Worm (Caenorhabditis elegans) whole organism, L3 larva: ENCODE measurements around the gene nhr-253.

Source experiments
- R02D3.7 ChIP-seq: fragments of 150-350 bp; optimal IDR thresholded peaks from 2 replicates; lab custom pipeline; 2014; ENCODE audit warnings: missing biosample characterization, missing genetic modification characterization
- ZK546.5 ChIP-seq: sonication (generic microtip); optimal IDR thresholded peaks from 2 replicates; lab custom pipeline; 2017; ENCODE audit warnings: missing biosample characterization, missing genetic modification characterization
- ama-1 ChIP-seq: fragments of 150-350 bp; optimal IDR thresholded peaks from 2 replicates; lab custom pipeline; 2018
- ceh-28 ChIP-seq: fragments of 150-350 bp; optimal IDR thresholded peaks from 2 replicates; lab custom pipeline; 2014; ENCODE audit warnings: missing biosample characterization, missing genetic modification reagents, missing genetic modification characterization
- ceh-82 ChIP-seq: fragments of 150-350 bp; optimal IDR thresholded peaks from 2 replicates; lab custom pipeline; 2014; ENCODE audit warnings: missing biosample characterization, missing genetic modification characterization
- ceh-9 ChIP-seq: sonication (generic microtip); optimal IDR thresholded peaks from 2 replicates; lab custom pipeline; 2018; ENCODE audit warnings: missing biosample characterization, missing genetic modification characterization
- daf-12 ChIP-seq: fragments of 150-350 bp; optimal IDR thresholded peaks from 2 replicates; lab custom pipeline; 2014; ENCODE audit warnings: missing biosample characterization, missing genetic modification reagents, missing genetic modification characterization
- egl-27 ChIP-seq: sonication (generic microtip); optimal IDR thresholded peaks from 4 replicates; lab custom pipeline; 2017; ENCODE audit warnings: missing biosample characterization, missing genetic modification reagents, missing genetic modification characterization
- egl-5 ChIP-seq: fragments of 150-350 bp; optimal IDR thresholded peaks from 2 replicates; lab custom pipeline; 2017; ENCODE audit warnings: missing biosample characterization, missing genetic modification reagents, missing genetic modification characterization, inconsistent platforms
- elt-1 ChIP-seq: fragments of 150-350 bp; optimal IDR thresholded peaks from 2 replicates; lab custom pipeline; 2014; ENCODE audit warnings: missing biosample characterization, missing genetic modification characterization
- eor-1 ChIP-seq, 2 experiments: fragments of 150-350 bp; optimal IDR thresholded peaks; 2 replicates each; lab custom pipeline; 2014 to 2018; ENCODE audit warnings: missing biosample characterization in 2 of 2, missing genetic modification characterization in 2 of 2
- fkh-10 ChIP-seq: sonication (generic microtip); optimal IDR thresholded peaks from 2 replicates; lab custom pipeline; 2017; ENCODE audit warnings: missing biosample characterization, missing genetic modification reagents, missing genetic modification characterization
- fos-1 ChIP-seq: fragments of 150-350 bp; optimal IDR thresholded peaks from 2 replicates; lab custom pipeline; 2014; ENCODE audit warnings: missing biosample characterization, missing genetic modification characterization
- lin-39 ChIP-seq: fragments of 150-350 bp; optimal IDR thresholded peaks from 2 replicates; lab custom pipeline; 2018; ENCODE audit warnings: missing biosample characterization, missing genetic modification reagents, missing genetic modification characterization
- lsy-12 ChIP-seq: sonication (generic microtip); optimal IDR thresholded peaks from 2 replicates; lab custom pipeline; 2016; ENCODE audit warnings: mild to moderate bottlenecking, missing genetic modification characterization, missing compliant biosample characterization
- mdl-1 ChIP-seq: fragments of 150-350 bp; optimal IDR thresholded peaks from 2 replicates; lab custom pipeline; 2014; ENCODE audit warnings: missing biosample characterization, missing genetic modification characterization
- mml-1 ChIP-seq: fragments of 150-350 bp; sonication (generic microtip); optimal IDR thresholded peaks from 3 replicates; lab custom pipeline; 2014; ENCODE audit warnings: missing biosample characterization, missing genetic modification characterization
- nfya-1 ChIP-seq: sonication (generic microtip); optimal IDR thresholded peaks from 2 replicates; lab custom pipeline; 2017; ENCODE audit warnings: missing genetic modification characterization, mild to moderate bottlenecking, missing compliant biosample characterization, antibody characterized with exemption, moderate library complexity; ENCODE audit not compliant: insufficient read depth
- nhr-12 ChIP-seq: fragments of 150-350 bp; optimal IDR thresholded peaks from 2 replicates; lab custom pipeline; 2014; ENCODE audit warnings: missing biosample characterization, missing genetic modification characterization
- nhr-237 ChIP-seq: fragments of 150-350 bp; optimal IDR thresholded peaks from 2 replicates; lab custom pipeline; 2014; ENCODE audit warnings: missing biosample characterization, missing genetic modification characterization
- nhr-43 ChIP-seq: sonication (generic microtip); optimal IDR thresholded peaks from 2 replicates; lab custom pipeline; 2016; ENCODE audit warnings: mild to moderate bottlenecking, missing genetic modification characterization, missing compliant biosample characterization; ENCODE audit not compliant: poor library complexity, severe bottlenecking
- nhr-67 ChIP-seq: fragments of 150-350 bp; optimal IDR thresholded peaks from 2 replicates; lab custom pipeline; 2014; ENCODE audit warnings: missing biosample characterization, missing genetic modification characterization
- nhr-76 ChIP-seq: fragments of 150-350 bp; sonication (generic microtip); optimal IDR thresholded peaks from 5 replicates; lab custom pipeline; 2014; ENCODE audit warnings: missing biosample characterization, missing genetic modification characterization
- nhr-77 ChIP-seq: fragments of 150-350 bp; optimal IDR thresholded peaks from 2 replicates; lab custom pipeline; 2014; ENCODE audit warnings: missing biosample characterization, missing genetic modification characterization
- pqm-1 ChIP-seq: fragments of 150-350 bp; optimal IDR thresholded peaks from 2 replicates; lab custom pipeline; 2017; ENCODE audit warnings: missing biosample characterization, missing genetic modification characterization, inconsistent platforms
- sea-2 ChIP-seq: fragments of 150-350 bp; sonication (generic microtip); optimal IDR thresholded peaks from 4 replicates; lab custom pipeline; 2014; ENCODE audit warnings: missing biosample characterization, missing genetic modification reagents, missing genetic modification characterization
- snpc-4 ChIP-seq: fragments of 150-350 bp; optimal IDR thresholded peaks from 2 replicates; lab custom pipeline; 2014; ENCODE audit warnings: missing biosample characterization, missing genetic modification characterization
- tbx-2 ChIP-seq: sonication (generic microtip); optimal IDR thresholded peaks from 2 replicates; lab custom pipeline; 2016; ENCODE audit warnings: mild to moderate bottlenecking, missing genetic modification characterization, missing compliant biosample characterization
- ztf-11 ChIP-seq: fragments of 150-350 bp; optimal IDR thresholded peaks from 2 replicates; lab custom pipeline; 2014; ENCODE audit warnings: missing biosample characterization, missing genetic modification characterization
- ztf-4 ChIP-seq: fragments of 150-350 bp; optimal IDR thresholded peaks from 2 replicates; lab custom pipeline; 2014; ENCODE audit warnings: missing biosample characterization, missing genetic modification characterization

nhr-253 gene

ce11 chrV:349054-349453 is 47.3 kb upstream of the nhr-253 start, which contains the start of gene atg-9 (continued):
- TF ChIP-seq eor-1 (tag; optimal IDR thresholded peaks at IDR 0.05; lab: Kevin White, UChicago) = no peak
- no peak for TF ChIP-seq nhr-43

ce11 chrV:350822-351221 is 45.6 kb upstream of the nhr-253 start:
- TF ChIP-seq nfya-1 (tag; lab: Kevin White, UChicago) (peak; percentile 76), fos-1 (no peak), egl-5 (no peak)

- TF ChIP-seq nhr-67 (tag; lab: Kevin White, UChicago) (no peak), mml-1 (tag; lab: Kevin White, UChicago) (no peak), daf-12 (tag; lab: Kevin White, UChicago) (no peak), fkh-10 (GFP tag; lab: Kevin White, UChicago) (no peak), nhr-76 (tag; lab: Kevin White, UChicago) (no peak)
- TF ChIP-seq, all 47 proteins: peak for 0
Measured at ce11 chrV:351787-352186, 44.6 kb upstream of the nhr-253 start.

ce11 chrV:356959-357702 is 39.3 kb upstream of the nhr-253 start:
- TF ChIP-seq elt-1 (tag; lab: Kevin White, UChicago) (no peak), nfya-1 (tag; lab: Kevin White, UChicago) (peak; percentile 93)
- TF ChIP-seq, all 47 proteins: peak for 1

- TF ChIP-seq elt-1 (tag; lab: Kevin White, UChicago) (no peak), nhr-67 (tag; lab: Kevin White, UChicago) (no peak)
Measured at ce11 chrV:358473-358872, 37.9 kb upstream of the nhr-253 start.

- TF ChIP-seq ama-1 (lab: Kevin White, UChicago) (peak; percentile 1), nhr-12 (tag; lab: Kevin White, UChicago) (no peak)
Measured at ce11 chrV:359466-359865, 36.9 kb upstream of the nhr-253 start, which contains the start of gene T22H9.1. T22H9.1 (plus strand) TSS chrV:359766.

ce11 chrV:360068-360467 is 36.3 kb upstream of the nhr-253 start:
- TF ChIP-seq fkh-10 (GFP tag; lab: Kevin White, UChicago) = no peak
- no peak for TF ChIP-seq snpc-4 (tag; lab: Kevin White, UChicago)
- no peak for TF ChIP-seq daf-12 (tag; lab: Kevin White, UChicago)
- no peak for TF ChIP-seq mdl-1 (tag; lab: Kevin White, UChicago)
- no peak for TF ChIP-seq egl-5
- no peak for TF ChIP-seq nfya-1 (tag; lab: Kevin White, UChicago)
- TF ChIP-seq tbx-2 (tag; lab: Kevin White, UChicago) = no peak
- TF ChIP-seq ztf-4 (tag; lab: Kevin White, UChicago) = no peak
- no peak for TF ChIP-seq egl-27 (tag; lab: Kevin White, UChicago)
- no peak for TF ChIP-seq ztf-11 (tag; lab: Kevin White, UChicago)
- no peak for TF ChIP-seq sea-2 (GFP tag; lab: Kevin White, UChicago)
- TF ChIP-seq pqm-1 (tag; lab: Kevin White, UChicago) = no peak
- TF ChIP-seq lsy-12 = no peak
- no peak for TF ChIP-seq ZK546.5 (tag; lab: Kevin White, UChicago)

- no peak for TF ChIP-seq nhr-237 (tag; lab: Kevin White, UChicago)
- no peak for TF ChIP-seq lin-39
- no peak for TF ChIP-seq pqm-1 (tag; lab: Kevin White, UChicago)
- TF ChIP-seq R02D3.7 (tag; lab: Kevin White, UChicago) = no peak
- no peak for TF ChIP-seq nhr-12 (tag; lab: Kevin White, UChicago)
- no peak for TF ChIP-seq fkh-10 (GFP tag; lab: Kevin White, UChicago)
- no peak for TF ChIP-seq snpc-4 (tag; lab: Kevin White, UChicago)
- TF ChIP-seq ZK546.5 (tag; lab: Kevin White, UChicago) = no peak
- no peak for TF ChIP-seq ceh-82
- no peak for TF ChIP-seq egl-5
- TF ChIP-seq elt-1 (tag; lab: Kevin White, UChicago) = no peak
- TF ChIP-seq ztf-11 (tag; lab: Kevin White, UChicago) = no peak
- TF ChIP-seq nhr-67 (tag; lab: Kevin White, UChicago) = no peak
- TF ChIP-seq daf-12 (tag; lab: Kevin White, UChicago) = no peak
- TF ChIP-seq eor-1 (tag; optimal IDR thresholded peaks at IDR 0.05; lab: Kevin White, UChicago) = no peak
- TF ChIP-seq ceh-28 = no peak
- no peak for TF ChIP-seq ceh-9 (tag; lab: Kevin White, UChicago)
- no peak for TF ChIP-seq tbx-2 (tag; lab: Kevin White, UChicago)
- no peak for TF ChIP-seq nhr-77 (tag; lab: Kevin White, UChicago)
- TF ChIP-seq, all 47 proteins: peak for 0
Measured at ce11 chrV:361291-361690, 35.1 kb upstream of the nhr-253 start.
